1 fruit fly cellular context compared by ENCODE assay signal in genomic region chr3L:10349198-10349597, dm6.
A peak's percentile ranks its signal among the peaks of the same experiment; 100 is the strongest.
TF ChIP-seq lines count a peak whose summit lies in the region.

No protein-coding gene starts in this region.

TF ChIP-seq in whole organism, embryonic, 481 proteins besides CTCF, POLR2A, EP300 and RAD21 (continued from another document):
- TF ChIP-seq CG6791 (GFP tag; IDR thresholded peaks at IDR 0.05; lab: Robert Waterston, UW; ENCODE audit: partially characterized antibody), result 0 out of 3 replicates have a peak, but pooled peaks have one; percentile 45
- TF ChIP-seq jumu (GFP tag; optimal IDR thresholded peaks at IDR 0.05; lab: Kevin White, UChicago), result no peak
- no peak for TF ChIP-seq zen (tag; optimal IDR thresholded peaks at IDR 0.05; lab: Kevin White, UChicago)
- TF ChIP-seq grn (GFP tag; optimal IDR thresholded peaks at IDR 0.05; lab: Kevin White, UChicago), result peak; percentile 19
- TF ChIP-seq schlank (tag; optimal IDR thresholded peaks at IDR 0.05; lab: Kevin White, UChicago), result no peak
- no peak for TF ChIP-seq rib (GFP tag; IDR thresholded peaks at IDR 0.05; lab: Robert Waterston, UW)
